Fruit fly (Drosophila melanogaster): ENCODE measurements around the gene Sema1a.

Sema1a gene

dm6 chr2L:8541469-8542233 lies at the start of gene Sema1a (continued):
- TF ChIP-seq jing (GFP tag; optimal IDR thresholded peaks at IDR 0.05): no peak
- peak; percentile 44 for TF ChIP-seq fd96Cb (tag; optimal IDR thresholded peaks at IDR 0.05)
- no peak for TF ChIP-seq cad (GFP tag; optimal IDR thresholded peaks at IDR 0.05)
- TF ChIP-seq en (GFP tag; optimal IDR thresholded peaks at IDR 0.05): peak; percentile 15
- TF ChIP-seq cwo (GFP tag; optimal IDR thresholded peaks at IDR 0.05): no peak
- TF ChIP-seq CG17359 (tag; optimal IDR thresholded peaks at IDR 0.05): peak; percentile 57
- TF ChIP-seq Usf (GFP tag; optimal IDR thresholded peaks at IDR 0.05): no peak
- no peak for TF ChIP-seq gfzf (GFP tag; optimal IDR thresholded peaks at IDR 0.05)
- TF ChIP-seq org-1 (GFP tag; optimal IDR thresholded peaks at IDR 0.05): no peak
- no peak for TF ChIP-seq CG3995 (GFP tag; optimal IDR thresholded peaks at IDR 0.05)
- peak; percentile 76 for TF ChIP-seq CG2120 (GFP tag; optimal IDR thresholded peaks at IDR 0.05)
- peak; percentile 25 for TF ChIP-seq CG13894 (tag; optimal IDR thresholded peaks at IDR 0.05)
- peak; percentile 69 for TF ChIP-seq Scr (GFP tag; IDR thresholded peaks at IDR 0.05; ENCODE audit: partially characterized antibody)
- 0 out of 3 replicates have a peak, but pooled peaks have one; percentile 4 for TF ChIP-seq C15 (GFP tag; IDR thresholded peaks at IDR 0.05)
- peak; percentile 1 for TF ChIP-seq MTF-1 (GFP tag; optimal IDR thresholded peaks at IDR 0.05; ENCODE audit: borderline replicate concordance)
- TF ChIP-seq CG43689 (GFP tag; IDR thresholded peaks at IDR 0.05): no peak
- TF ChIP-seq tin (GFP tag; optimal IDR thresholded peaks at IDR 0.05): peak; percentile 36
- no peak for TF ChIP-seq CG11398 (GFP tag; optimal IDR thresholded peaks at IDR 0.05)
- peak; percentile 11 for TF ChIP-seq CG31388 (GFP tag; optimal IDR thresholded peaks at IDR 0.05)
- TF ChIP-seq chm (GFP tag; IDR thresholded peaks at IDR 0.05): peak; percentile 73
- peak; percentile 68 for TF ChIP-seq Ada2b (GFP tag; IDR thresholded peaks at IDR 0.05)
- peak; percentile 75; the same call in 1 of the 2 replicates for TF ChIP-seq sob (GFP tag; IDR thresholded peaks at IDR 0.05)
- TF ChIP-seq gro (GFP tag; optimal IDR thresholded peaks at IDR 0.05): peak; percentile 25
- TF ChIP-seq CG12744 (GFP tag; optimal IDR thresholded peaks at IDR 0.05): no peak
- TF ChIP-seq lilli (GFP tag; optimal IDR thresholded peaks at IDR 0.05): peak; percentile 71
- TF ChIP-seq aop (GFP tag; IDR thresholded peaks at IDR 0.05): no peak
- TF ChIP-seq CG4707 (GFP tag; optimal IDR thresholded peaks at IDR 0.05): peak; percentile 25
- TF ChIP-seq dm (GFP tag; optimal IDR thresholded peaks at IDR 0.05): peak; percentile 14
- TF ChIP-seq BEAF-32 (GFP tag; optimal IDR thresholded peaks at IDR 0.05): no peak
- no peak for TF ChIP-seq br (optimal IDR thresholded peaks at IDR 0.05)
- no peak for TF ChIP-seq CG12299 (tag; optimal IDR thresholded peaks at IDR 0.05)
- peak; percentile 19 for TF ChIP-seq Deaf1 (tag; optimal IDR thresholded peaks at IDR 0.05)
- peak; percentile 34 for TF ChIP-seq CG15601 (tag; optimal IDR thresholded peaks at IDR 0.05)
- 0 out of 2 replicates have a peak, but pooled peaks have one; percentile 44 for TF ChIP-seq CG11696 (GFP tag; IDR thresholded peaks at IDR 0.05)
- no peak for TF ChIP-seq CG4617 (GFP tag; optimal IDR thresholded peaks at IDR 0.05; ENCODE audit: borderline replicate concordance)
- TF ChIP-seq MBD-R2 (GFP tag; IDR thresholded peaks at IDR 0.05): peak; percentile 34; the same call in 1 of the 2 replicates
- no peak for TF ChIP-seq CG11723 (GFP tag; optimal IDR thresholded peaks at IDR 0.05)
- peak; percentile 74 for TF ChIP-seq HmgZ (tag; optimal IDR thresholded peaks at IDR 0.05)
- peak; percentile 49 for TF ChIP-seq Dek (tag; optimal IDR thresholded peaks at IDR 0.05)
- TF ChIP-seq CG9437 (GFP tag; optimal IDR thresholded peaks at IDR 0.05): no peak
- TF ChIP-seq Lpt (GFP tag; optimal IDR thresholded peaks at IDR 0.05): no peak
- no peak for TF ChIP-seq CG15073 (GFP tag; optimal IDR thresholded peaks at IDR 0.05)
- no peak for TF ChIP-seq CG6683 (GFP tag; optimal IDR thresholded peaks at IDR 0.05)
- TF ChIP-seq CG1233 (GFP tag; optimal IDR thresholded peaks at IDR 0.05): peak; percentile 28
- peak; percentile 100 for TF ChIP-seq Bdp1 (GFP tag; optimal IDR thresholded peaks at IDR 0.05)
- TF ChIP-seq CG12236 (GFP tag; optimal IDR thresholded peaks at IDR 0.05): peak; percentile 13
- no peak for TF ChIP-seq Dp (GFP tag; optimal IDR thresholded peaks at IDR 0.05)
- no peak for TF ChIP-seq ro (GFP tag; IDR thresholded peaks at IDR 0.05)
- peak; percentile 18 for TF ChIP-seq dmrt11E (tag; optimal IDR thresholded peaks at IDR 0.05)
- no peak for TF ChIP-seq Dref (GFP tag; IDR thresholded peaks at IDR 0.05)

Measured in whole organism, embryonic.